Fruit fly (Drosophila melanogaster) whole organism, embryonic: ENCODE results near the gene Dup99B.
A peak's percentile ranks its signal among the peaks of the same experiment; 100 is the strongest.

ENCODE experiments used
- Atf-2 ChIP-seq: fragments of 200-800 bp; sonication (Bioruptor generic); optimal IDR thresholded peaks from 2 replicates; lab custom pipeline; 2016; ENCODE audit warnings: missing biosample characterization, missing genetic modification characterization
- B-H1 ChIP-seq: fragments of 200-800 bp; sonication (Bioruptor generic); IDR thresholded peaks from 3 replicates; pipeline ENCODE4 v1.3.6; 2022; ENCODE audit warnings: missing biosample characterization, missing genetic modification characterization
- Bgb ChIP-seq: fragments of 200-800 bp; sonication (Bioruptor generic); IDR thresholded peaks from 2 replicates; pipeline ENCODE4 v1.3.6; 2022; ENCODE audit warnings: missing biosample characterization, missing genetic modification characterization; ENCODE audit not compliant: partially characterized antibody
- CG10267 ChIP-seq: fragments of 200-800 bp; sonication (Bioruptor generic); optimal IDR thresholded peaks from 2 replicates; lab custom pipeline; 2018; ENCODE audit warnings: missing biosample characterization, mild to moderate bottlenecking, missing genetic modification characterization, moderate library complexity
- CG10979 ChIP-seq: fragments of 200-800 bp; sonication (Bioruptor generic); optimal IDR thresholded peaks from 2 replicates; lab custom pipeline; 2018; ENCODE audit warnings: missing biosample characterization, mild to moderate bottlenecking, missing genetic modification characterization, moderate library complexity
- CG11247 ChIP-seq: fragments of 200-800 bp; sonication (Bioruptor generic); IDR thresholded peaks from 2 replicates; pipeline ENCODE4 v1.3.6; 2022; ENCODE audit warnings: missing biosample characterization, missing genetic modification characterization
- CG11398 ChIP-seq: fragments of 200-800 bp; sonication (Bioruptor generic); optimal IDR thresholded peaks from 2 replicates; lab custom pipeline; 2016; ENCODE audit warnings: missing biosample characterization, missing genetic modification characterization
- CG12236 ChIP-seq: fragments of 200-800 bp; sonication (Bioruptor generic); optimal IDR thresholded peaks from 2 replicates; lab custom pipeline; 2016; ENCODE audit warnings: missing biosample characterization, missing genetic modification characterization
- CG12942 ChIP-seq: fragments of 200-800 bp; sonication (Bioruptor generic); optimal IDR thresholded peaks from 3 replicates; lab custom pipeline; 2016; ENCODE audit warnings: missing biosample characterization, missing genetic modification characterization
- CG13894 ChIP-seq: fragments of 200-800 bp; sonication (Bioruptor generic); optimal IDR thresholded peaks from 3 replicates; lab custom pipeline; 2018; ENCODE audit warnings: missing biosample characterization, mild to moderate bottlenecking, missing genetic modification characterization, moderate library complexity
- CG17359 ChIP-seq: fragments of 200-800 bp; sonication (Bioruptor generic); optimal IDR thresholded peaks from 3 replicates; lab custom pipeline; 2018; ENCODE audit warnings: missing biosample characterization, mild to moderate bottlenecking, missing genetic modification characterization, moderate library complexity
- CG17612 ChIP-seq: fragments of 200-800 bp; sonication (Bioruptor generic); IDR thresholded peaks from 2 replicates; pipeline ENCODE4 v1.3.6; 2022; ENCODE audit warnings: missing biosample characterization, missing genetic modification characterization
- CG2129 ChIP-seq: fragments of 200-800 bp; sonication (Bioruptor generic); IDR thresholded peaks from 2 replicates; pipeline ENCODE4 v1.3.6; 2022; ENCODE audit warnings: missing biosample characterization, missing genetic modification characterization; ENCODE audit not compliant: partially characterized antibody
- CG2202 ChIP-seq: fragments of 200-800 bp; sonication (Bioruptor generic); optimal IDR thresholded peaks from 2 replicates; lab custom pipeline; 2018; ENCODE audit warnings: missing biosample characterization, mild to moderate bottlenecking, missing genetic modification characterization
- CG2678 ChIP-seq: fragments of 200-800 bp; sonication (Bioruptor generic); optimal IDR thresholded peaks from 3 replicates; lab custom pipeline; 2019; ENCODE audit warnings: missing biosample characterization, mild to moderate bottlenecking, missing genetic modification characterization, moderate library complexity
- CG30431 ChIP-seq: fragments of 200-800 bp; sonication (Bioruptor generic); optimal IDR thresholded peaks from 2 replicates; lab custom pipeline; 2017; ENCODE audit warnings: missing biosample characterization, missing genetic modification characterization
- CG3281 ChIP-seq: fragments of 200-800 bp; sonication (Bioruptor generic); optimal IDR thresholded peaks from 3 replicates; lab custom pipeline; 2017; ENCODE audit warnings: missing biosample characterization, mild to moderate bottlenecking, missing genetic modification characterization
- CG4707 ChIP-seq: fragments of 200-800 bp; sonication (Bioruptor generic); optimal IDR thresholded peaks from 2 replicates; lab custom pipeline; 2018; ENCODE audit warnings: missing biosample characterization, mild to moderate bottlenecking, missing genetic modification characterization, moderate library complexity
- CG6654 ChIP-seq: fragments of 200-800 bp; sonication (Bioruptor generic); optimal IDR thresholded peaks from 2 replicates; lab custom pipeline; 2017; ENCODE audit warnings: missing biosample characterization, mild to moderate bottlenecking, missing genetic modification characterization
- CG6689 ChIP-seq: fragments of 200-800 bp; sonication (Bioruptor generic); IDR thresholded peaks from 2 replicates; pipeline ENCODE4 v1.3.6; 2022; ENCODE audit warnings: missing biosample characterization, missing genetic modification characterization
- CG7987 ChIP-seq: fragments of 200-800 bp; sonication (Bioruptor generic); optimal IDR thresholded peaks from 2 replicates; lab custom pipeline; 2018; ENCODE audit warnings: missing biosample characterization, mild to moderate bottlenecking, missing genetic modification characterization, moderate library complexity
- CG9609 ChIP-seq: fragments of 200-800 bp; sonication (Bioruptor generic); optimal IDR thresholded peaks from 3 replicates; lab custom pipeline; 2016; ENCODE audit warnings: missing biosample characterization, missing genetic modification characterization
- CHES-1-like ChIP-seq: fragments of 200-800 bp; sonication (Bioruptor generic); optimal IDR thresholded peaks from 2 replicates; lab custom pipeline; 2016; ENCODE audit warnings: missing biosample characterization, missing genetic modification characterization
- Deaf1 ChIP-seq: fragments of 200-800 bp; optimal IDR thresholded peaks from 3 replicates; lab custom pipeline; 2019; ENCODE audit warnings: missing biosample characterization, mild to moderate bottlenecking, missing genetic modification characterization, moderate library complexity
- Ets97D ChIP-seq: fragments of 200-800 bp; sonication (Bioruptor generic); optimal IDR thresholded peaks from 3 replicates; lab custom pipeline; 2016; ENCODE audit warnings: missing biosample characterization, missing genetic modification characterization
- MTF-1 ChIP-seq: fragments of 200-800 bp; sonication (Bioruptor generic); optimal IDR thresholded peaks from 2 replicates; lab custom pipeline; 2018; ENCODE audit warnings: missing biosample characterization, mild to moderate bottlenecking, missing genetic modification characterization, borderline replicate concordance
- Nf-YB ChIP-seq: fragments of 200-800 bp; sonication (Bioruptor generic); optimal IDR thresholded peaks from 3 replicates; lab custom pipeline; 2019; ENCODE audit warnings: missing biosample characterization, mild to moderate bottlenecking, missing genetic modification characterization, moderate library complexity
- Ravus ChIP-seq: fragments of 200-800 bp; sonication (Bioruptor generic); IDR thresholded peaks from 2 replicates; pipeline ENCODE4 v1.3.6; 2022; ENCODE audit warnings: missing biosample characterization, missing genetic modification characterization
- Scr ChIP-seq: fragments of 200-800 bp; sonication (Bioruptor generic); IDR thresholded peaks from 2 replicates; pipeline ENCODE4 v1.3.6; 2022; ENCODE audit warnings: missing biosample characterization, missing genetic modification characterization; ENCODE audit not compliant: partially characterized antibody
- Ssrp ChIP-seq: fragments of 200-800 bp; sonication (Bioruptor generic); optimal IDR thresholded peaks from 2 replicates; lab custom pipeline; 2018; ENCODE audit warnings: missing biosample characterization, mild to moderate bottlenecking, missing genetic modification characterization, moderate library complexity
- bowl ChIP-seq: fragments of 200-800 bp; sonication (Bioruptor generic); IDR thresholded peaks from 2 replicates; pipeline ENCODE4 v1.3.6; 2022; ENCODE audit warnings: missing biosample characterization, missing genetic modification characterization
- caup ChIP-seq: fragments of 200-800 bp; sonication (Bioruptor generic); optimal IDR thresholded peaks from 3 replicates; lab custom pipeline; 2017; ENCODE audit warnings: missing biosample characterization, mild to moderate bottlenecking, missing genetic modification characterization, moderate library complexity; ENCODE audit not compliant: severe bottlenecking
- dpn ChIP-seq, 2 experiments: fragments of 200-800 bp; sonication (Bioruptor generic); optimal IDR thresholded peaks; 3 replicates each; lab custom pipeline; 2016; ENCODE audit warnings: missing biosample characterization in 2 of 2, missing genetic modification characterization in 2 of 2
- emc ChIP-seq: fragments of 200-800 bp; sonication (Bioruptor generic); optimal IDR thresholded peaks from 2 replicates; lab custom pipeline; 2016; ENCODE audit warnings: missing biosample characterization, missing genetic modification characterization
- eve ChIP-seq, 2 experiments: fragments of >200 bp; optimal IDR thresholded peaks; 2 replicates each; lab custom pipeline; 2017; ENCODE audit warnings: missing biosample characterization in 2 of 2, missing genetic modification characterization in 2 of 2
- exex ChIP-seq: fragments of 200-800 bp; sonication (Bioruptor generic); optimal IDR thresholded peaks from 4 replicates; lab custom pipeline; 2018; ENCODE audit warnings: missing biosample characterization, mild to moderate bottlenecking, missing genetic modification characterization, moderate library complexity
- fd64A ChIP-seq: fragments of 200-800 bp; sonication (Bioruptor generic); optimal IDR thresholded peaks from 3 replicates; lab custom pipeline; 2018; ENCODE audit warnings: missing biosample characterization, mild to moderate bottlenecking, missing genetic modification characterization
- hbn ChIP-seq: fragments of 200-800 bp; sonication (Bioruptor generic); IDR thresholded peaks from 2 replicates; pipeline ENCODE4 v1.3.6; 2022; ENCODE audit warnings: missing biosample characterization, missing genetic modification characterization; ENCODE audit not compliant: partially characterized antibody
- lab ChIP-seq: fragments of 200-800 bp; sonication (Bioruptor generic); optimal IDR thresholded peaks from 3 replicates; lab custom pipeline; 2017; ENCODE audit warnings: missing biosample characterization, missing genetic modification characterization, mild to moderate bottlenecking, moderate library complexity, missing genetic modification reagents
- lilli ChIP-seq: fragments of 200-800 bp; sonication (Bioruptor generic); optimal IDR thresholded peaks from 3 replicates; lab custom pipeline; 2016; ENCODE audit warnings: missing biosample characterization, missing genetic modification characterization
- lola ChIP-seq, 3 experiments: fragments of >200 bp in 2 of 3; fragments of 200-800 bp in 1 of 3; sonication (Bioruptor generic) in 1 of 3; optimal IDR thresholded peaks; 2 replicates each; lab custom pipeline; 2017 to 2019; ENCODE audit warnings: missing biosample characterization in 3 of 3, missing genetic modification characterization in 3 of 3, mild to moderate bottlenecking in 1 of 3, moderate library complexity in 1 of 3
- mirr ChIP-seq: fragments of 200-800 bp; sonication (Bioruptor generic); optimal IDR thresholded peaks from 3 replicates; lab custom pipeline; 2018; ENCODE audit warnings: missing biosample characterization, mild to moderate bottlenecking, missing genetic modification characterization
- nerfin-2 ChIP-seq: fragments of 200-800 bp; sonication (Bioruptor generic); IDR thresholded peaks from 2 replicates; pipeline ENCODE4 v1.3.6; 2022; ENCODE audit warnings: missing biosample characterization, missing genetic modification characterization; ENCODE audit not compliant: partially characterized antibody
- pfk ChIP-seq: fragments of 200-800 bp; sonication (Bioruptor generic); optimal IDR thresholded peaks from 2 replicates; lab custom pipeline; 2018; ENCODE audit warnings: missing biosample characterization, mild to moderate bottlenecking, missing genetic modification characterization, moderate library complexity
- pho ChIP-seq: fragments of 200-800 bp; sonication (Bioruptor generic); optimal IDR thresholded peaks from 2 replicates; lab custom pipeline; 2016; ENCODE audit warnings: missing biosample characterization, missing genetic modification characterization
- pzg ChIP-seq: fragments of 200-800 bp; sonication (Bioruptor generic); optimal IDR thresholded peaks from 3 replicates; lab custom pipeline; 2018; ENCODE audit warnings: missing biosample characterization, mild to moderate bottlenecking, missing genetic modification characterization, moderate library complexity
- scrt ChIP-seq: fragments of 200-800 bp; sonication (Bioruptor generic); optimal IDR thresholded peaks from 2 replicates; lab custom pipeline; 2018; ENCODE audit warnings: missing biosample characterization, mild to moderate bottlenecking, missing genetic modification characterization, moderate library complexity
- sim ChIP-seq: fragments of 200-800 bp; sonication (Bioruptor generic); IDR thresholded peaks from 2 replicates; pipeline ENCODE4 v1.3.6; 2022; ENCODE audit warnings: missing biosample characterization, missing genetic modification characterization
- tin ChIP-seq: fragments of 200-800 bp; sonication (Bioruptor generic); optimal IDR thresholded peaks from 3 replicates; lab custom pipeline; 2016; ENCODE audit warnings: missing biosample characterization, missing genetic modification characterization

Gene Dup99B

DNA sequence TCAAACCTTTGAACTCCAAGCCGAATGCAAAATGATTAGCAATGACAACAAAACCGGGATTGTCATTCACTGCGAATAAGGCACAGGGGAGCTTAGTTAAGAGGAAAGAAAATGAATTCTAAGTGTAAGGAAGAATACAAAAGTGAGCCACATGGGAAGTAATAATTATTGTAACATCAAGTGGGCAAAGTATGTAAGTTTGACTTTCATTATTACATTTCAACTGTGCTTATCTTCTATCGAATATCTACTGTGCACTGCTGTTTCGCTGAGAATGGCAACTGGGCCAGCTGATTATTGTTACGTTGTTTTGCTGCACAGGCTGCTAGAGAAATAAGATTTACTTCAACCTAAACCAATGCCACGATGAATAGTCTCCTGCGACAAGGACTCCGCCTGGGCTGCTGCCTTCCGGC, 21.5 kb upstream of the Dup99B start, which contains the start of the genes CG7601 and CIA30 (continued):
- TF ChIP-seq sim (peak; percentile 99), CG6654 (GFP tag; lab: Kevin White, UChicago) (peak; percentile 92), pho (GFP tag; lab: Kevin White, UChicago) (peak; percentile 98), B-H1 (GFP tag; lab: Robert Waterston, UW) (peak; percentile 100), caup (peak; percentile 98), CG12942 (GFP tag; lab: Kevin White, UChicago) (peak; percentile 98), Ravus (GFP tag; lab: Robert Waterston, UW) (peak; percentile 100), Bgb (GFP tag; lab: Robert Waterston, UW) (peak; percentile 33; the same call in 1 of the 2 replicates), CG4707 (peak; percentile 84), CG2202 (tag; lab: Kevin White, UChicago) (peak; percentile 85), mirr (GFP tag; lab: Kevin White, UChicago) (peak; percentile 99), lilli (GFP tag; lab: Kevin White, UChicago) (peak; percentile 99), exex (peak; percentile 96), Nf-YB (peak; percentile 81), emc (GFP tag; lab: Kevin White, UChicago) (peak; percentile 97), CG7987 (peak; percentile 95), CG3281 (GFP tag; lab: Kevin White, UChicago) (peak; percentile 97), CG10979 (tag; lab: Kevin White, UChicago) (peak; percentile 97), CG13894 (tag; lab: Kevin White, UChicago) (peak; percentile 98), bowl (GFP tag; lab: Robert Waterston, UW) (peak; percentile 100), dpn (GFP tag; optimal IDR thresholded peaks at IDR 0.05; lab: Kevin White, UChicago) (peak; percentile 99), lola (GFP tag; optimal IDR thresholded peaks at IDR 0.05; lab: Kevin White, UChicago) (peak in 1 of 3 experiments; percentile 93), CG17612 (GFP tag; lab: Robert Waterston, UW) (peak; percentile 100), eve (GFP tag; optimal IDR thresholded peaks at IDR 0.05; lab: Kevin White, UChicago) (peak in 1 of 2 experiments; percentile 91), lab (peak; percentile 99), CG30431 (peak; percentile 95), CG17359 (tag; lab: Kevin White, UChicago) (peak; percentile 98), hbn (GFP tag; lab: Robert Waterston, UW) (peak; percentile 20; the same call in 1 of the 2 replicates), CG10267 (tag; lab: Kevin White, UChicago) (peak; percentile 92), Deaf1 (no peak), Atf-2 (GFP tag; lab: Kevin White, UChicago) (peak; percentile 98), CHES-1-like (peak; percentile 99), tin (GFP tag; lab: Kevin White, UChicago) (peak; percentile 99), nerfin-2 (no peak), CG9609 (GFP tag; lab: Kevin White, UChicago) (peak; percentile 98), CG11398 (GFP tag; lab: Kevin White, UChicago) (peak; percentile 96), CG11247 (GFP tag; lab: Robert Waterston, UW) (peak; percentile 100), CG12236 (peak; percentile 96), fd64A (GFP tag; lab: Kevin White, UChicago) (peak; percentile 95), Ssrp (tag; lab: Kevin White, UChicago) (peak; percentile 96), CG2678 (tag; lab: Kevin White, UChicago) (peak; percentile 99), pfk (GFP tag; lab: Kevin White, UChicago) (peak; percentile 72), pzg (GFP tag; lab: Kevin White, UChicago) (peak; percentile 73), Ets97D (GFP tag; lab: Kevin White, UChicago) (peak; percentile 97), CG2129 (GFP tag; lab: Robert Waterston, UW) (no peak), MTF-1 (peak; percentile 95), Scr (GFP tag; lab: Robert Waterston, UW) (peak; percentile 29; the same call in 1 of the 2 replicates), scrt (peak; percentile 94), CG6689 (GFP tag; lab: Robert Waterston, UW) (peak; percentile 100)
